Worm (Caenorhabditis elegans) whole organism, L4/young adult: ENCODE measurements around the gene mrpl-42.

Experiments
- dao-5 ChIP-seq: sonication (generic microtip); optimal IDR thresholded peaks from 2 replicates; lab custom pipeline; 2016; ENCODE audit warnings: missing genotype, missing genetic modification characterization, moderate library complexity, missing compliant biosample characterization
- him-1 ChIP-seq: sonication (generic microtip); optimal IDR thresholded peaks from 2 replicates; lab custom pipeline; 2016; ENCODE audit warnings: missing genotype, missing genetic modification reagents, missing genetic modification characterization, missing compliant biosample characterization

- TF ChIP-seq dao-5 (tag; lab: Kevin White, UChicago) (no peak), him-1 (no peak)
Measured at ce11 chrIV:9090538-9091195, 3.6 kb downstream of the mrpl-42 start.
